Fruit fly (Drosophila melanogaster) whole organism, embryonic: ENCODE results near the gene CG5928.

Experiments
- CG1024 ChIP-seq: fragments of 200-800 bp; sonication (Bioruptor generic); IDR thresholded peaks from 2 replicates; pipeline ENCODE4 v1.3.6; 2022; ENCODE audit warnings: missing biosample characterization, missing genetic modification characterization
- CG10267 ChIP-seq: fragments of 200-800 bp; sonication (Bioruptor generic); optimal IDR thresholded peaks from 2 replicates; lab custom pipeline; 2018; ENCODE audit warnings: missing biosample characterization, mild to moderate bottlenecking, missing genetic modification characterization, moderate library complexity
- CG11093 ChIP-seq: fragments of 200-800 bp; sonication (Bioruptor generic); IDR thresholded peaks from 3 replicates; pipeline ENCODE4 v1.3.6; 2022; ENCODE audit warnings: missing biosample characterization, missing genetic modification characterization
- CG11560 ChIP-seq: fragments of 200-800 bp; sonication (Bioruptor generic); IDR thresholded peaks from 3 replicates; pipeline ENCODE4 v1.3.6; 2022; ENCODE audit warnings: missing biosample characterization, missing genetic modification characterization
- CG12391 ChIP-seq: fragments of 200-800 bp; sonication (Bioruptor generic); optimal IDR thresholded peaks from 3 replicates; lab custom pipeline; 2018; ENCODE audit warnings: missing biosample characterization, mild to moderate bottlenecking, missing genetic modification characterization, moderate library complexity
- CG12659 ChIP-seq: fragments of 200-800 bp; sonication (Bioruptor generic); optimal IDR thresholded peaks from 3 replicates; lab custom pipeline; 2017; ENCODE audit warnings: mild to moderate bottlenecking, missing biosample characterization, missing genetic modification reagents, missing genetic modification characterization
- CG12744 ChIP-seq: fragments of 200-800 bp; sonication (Bioruptor generic); optimal IDR thresholded peaks from 2 replicates; lab custom pipeline; 2016; ENCODE audit warnings: missing biosample characterization, missing genetic modification characterization
- CG14710 ChIP-seq: fragments of 200-800 bp; sonication (Bioruptor generic); optimal IDR thresholded peaks from 3 replicates; lab custom pipeline; 2019; ENCODE audit warnings: missing biosample characterization, mild to moderate bottlenecking, missing genetic modification characterization, moderate library complexity
- CG15601 ChIP-seq: fragments of 200-800 bp; sonication (Bioruptor generic); optimal IDR thresholded peaks from 3 replicates; lab custom pipeline; 2019; ENCODE audit warnings: missing biosample characterization, mild to moderate bottlenecking, missing genetic modification characterization, moderate library complexity
- CG17328 ChIP-seq: fragments of 200-800 bp; sonication (Bioruptor generic); IDR thresholded peaks from 2 replicates; pipeline ENCODE4 v1.3.6; 2022; ENCODE audit warnings: missing biosample characterization, missing genetic modification characterization
- CG17385 ChIP-seq: fragments of 200-800 bp; sonication (Bioruptor generic); optimal IDR thresholded peaks from 3 replicates; lab custom pipeline; 2018; ENCODE audit warnings: missing biosample characterization, mild to moderate bottlenecking, missing genetic modification characterization
- CG17568 ChIP-seq: fragments of 200-800 bp; sonication (Bioruptor generic); optimal IDR thresholded peaks from 2 replicates; lab custom pipeline; 2018; ENCODE audit warnings: missing biosample characterization, mild to moderate bottlenecking, missing genetic modification characterization, moderate library complexity
- CG2202 ChIP-seq: fragments of 200-800 bp; sonication (Bioruptor generic); optimal IDR thresholded peaks from 2 replicates; lab custom pipeline; 2018; ENCODE audit warnings: missing biosample characterization, mild to moderate bottlenecking, missing genetic modification characterization
- CG30403 ChIP-seq: fragments of 200-800 bp; sonication (Bioruptor generic); optimal IDR thresholded peaks from 3 replicates; lab custom pipeline; 2016; ENCODE audit warnings: missing biosample characterization, missing genetic modification characterization
- CG30431 ChIP-seq: fragments of 200-800 bp; sonication (Bioruptor generic); optimal IDR thresholded peaks from 2 replicates; lab custom pipeline; 2017; ENCODE audit warnings: missing biosample characterization, missing genetic modification characterization
- CG34376 ChIP-seq: fragments of 200-800 bp; sonication (Bioruptor generic); optimal IDR thresholded peaks from 2 replicates; lab custom pipeline; 2018; ENCODE audit warnings: missing biosample characterization, mild to moderate bottlenecking, missing genetic modification characterization
- CG34422 ChIP-seq: fragments of 200-800 bp; sonication (Bioruptor generic); IDR thresholded peaks from 3 replicates; pipeline ENCODE4 v1.3.6; 2022; ENCODE audit warnings: missing biosample characterization, missing genetic modification characterization
- CG3995 ChIP-seq: fragments of 200-800 bp; sonication (Bioruptor generic); optimal IDR thresholded peaks from 3 replicates; lab custom pipeline; 2016; ENCODE audit warnings: missing biosample characterization, missing genetic modification characterization
- CG6654 ChIP-seq: fragments of 200-800 bp; sonication (Bioruptor generic); optimal IDR thresholded peaks from 2 replicates; lab custom pipeline; 2017; ENCODE audit warnings: missing biosample characterization, mild to moderate bottlenecking, missing genetic modification characterization
- CG8089 ChIP-seq: fragments of 200-800 bp; sonication (Bioruptor generic); optimal IDR thresholded peaks from 3 replicates; lab custom pipeline; 2016; ENCODE audit warnings: missing biosample characterization, missing genetic modification characterization
- CG9437 ChIP-seq: fragments of 200-800 bp; sonication (Bioruptor generic); optimal IDR thresholded peaks from 2 replicates; lab custom pipeline; 2018; ENCODE audit warnings: missing biosample characterization, mild to moderate bottlenecking, missing genetic modification characterization
- Dfd ChIP-seq, 2 experiments: fragments of >200 bp; optimal IDR thresholded peaks; 2 replicates each; lab custom pipeline; 2017; ENCODE audit warnings: missing biosample characterization in 2 of 2, missing genetic modification characterization in 2 of 2
- Dip2 ChIP-seq: fragments of 200-800 bp; sonication (Bioruptor generic); IDR thresholded peaks from 2 replicates; pipeline ENCODE4 v1.3.6; 2022; ENCODE audit warnings: missing biosample characterization, missing genetic modification characterization
- ERR ChIP-seq: fragments of 200-800 bp; sonication (Bioruptor generic); optimal IDR thresholded peaks from 2 replicates; lab custom pipeline; 2016; ENCODE audit warnings: missing biosample characterization, missing genetic modification characterization
- HLH3B ChIP-seq: fragments of 200-800 bp; sonication (Bioruptor generic); IDR thresholded peaks from 2 replicates; pipeline ENCODE4 v1.3.6; 2022; ENCODE audit warnings: missing biosample characterization, missing genetic modification characterization
- Hmr ChIP-seq: fragments of 200-800 bp; sonication (Bioruptor generic); optimal IDR thresholded peaks from 3 replicates; lab custom pipeline; 2017; ENCODE audit warnings: mild to moderate bottlenecking, missing biosample characterization, missing genetic modification reagents, missing genetic modification characterization
- MESR4 ChIP-seq: fragments of 200-800 bp; sonication (Bioruptor generic); optimal IDR thresholded peaks from 2 replicates; lab custom pipeline; 2018; ENCODE audit warnings: missing biosample characterization, mild to moderate bottlenecking, missing genetic modification characterization, moderate library complexity
- Nf-YB ChIP-seq: fragments of 200-800 bp; sonication (Bioruptor generic); optimal IDR thresholded peaks from 3 replicates; lab custom pipeline; 2019; ENCODE audit warnings: missing biosample characterization, mild to moderate bottlenecking, missing genetic modification characterization, moderate library complexity
- Oaz ChIP-seq: fragments of 200-800 bp; sonication (Bioruptor generic); IDR thresholded peaks from 2 replicates; pipeline ENCODE4 v1.3.6; 2022; ENCODE audit warnings: missing biosample characterization, missing genetic modification characterization
- Oli ChIP-seq: fragments of 200-800 bp; sonication (Bioruptor generic); optimal IDR thresholded peaks from 2 replicates; lab custom pipeline; 2018; ENCODE audit warnings: missing biosample characterization, mild to moderate bottlenecking, missing genetic modification characterization, moderate library complexity
- Optix ChIP-seq: fragments of 200-800 bp; sonication (Bioruptor generic); IDR thresholded peaks from 3 replicates; pipeline ENCODE4 v1.3.6; 2022; ENCODE audit warnings: missing biosample characterization, missing genetic modification characterization
- Side ChIP-seq: fragments of 200-800 bp; sonication (Bioruptor generic); optimal IDR thresholded peaks from 2 replicates; lab custom pipeline; 2016; ENCODE audit warnings: missing biosample characterization, missing genetic modification characterization
- Taf1 ChIP-seq: fragments of 200-800 bp; sonication (Bioruptor generic); IDR thresholded peaks from 2 replicates; pipeline ENCODE4 v1.3.6; 2022; ENCODE audit warnings: missing biosample characterization, missing genetic modification characterization
- az2 ChIP-seq: fragments of 200-800 bp; sonication (Bioruptor generic); optimal IDR thresholded peaks from 3 replicates; lab custom pipeline; 2016; ENCODE audit warnings: missing biosample characterization, missing genetic modification characterization
- caup ChIP-seq: fragments of 200-800 bp; sonication (Bioruptor generic); optimal IDR thresholded peaks from 3 replicates; lab custom pipeline; 2017; ENCODE audit warnings: missing biosample characterization, mild to moderate bottlenecking, missing genetic modification characterization, moderate library complexity; ENCODE audit not compliant: severe bottlenecking
- croc ChIP-seq: fragments of 200-800 bp; sonication (Bioruptor generic); conservative IDR thresholded peaks from 3 replicates; pipeline ENCODE4 v1.3.6; 2022; ENCODE audit warnings: missing biosample characterization, missing genetic modification characterization
- eyg ChIP-seq: fragments of 200-800 bp; sonication (Bioruptor generic); optimal IDR thresholded peaks from 3 replicates; lab custom pipeline; 2016; ENCODE audit warnings: missing biosample characterization, missing genetic modification characterization
- fd96Cb ChIP-seq: fragments of 200-800 bp; sonication (Bioruptor generic); optimal IDR thresholded peaks from 2 replicates; lab custom pipeline; 2018; ENCODE audit warnings: missing biosample characterization, mild to moderate bottlenecking, missing genetic modification characterization, moderate library complexity
- gt ChIP-seq: fragments of 200-800 bp; sonication (Bioruptor generic); IDR thresholded peaks from 2 replicates; pipeline ENCODE4 v1.3.6; 2022; ENCODE audit warnings: missing biosample characterization, missing genetic modification characterization
- mirr ChIP-seq: fragments of 200-800 bp; sonication (Bioruptor generic); optimal IDR thresholded peaks from 3 replicates; lab custom pipeline; 2018; ENCODE audit warnings: missing biosample characterization, mild to moderate bottlenecking, missing genetic modification characterization
- mld ChIP-seq: fragments of 200-800 bp; sonication (Bioruptor generic); IDR thresholded peaks from 3 replicates; pipeline ENCODE4 v1.3.6; 2022; ENCODE audit warnings: missing biosample characterization, missing genetic modification characterization; ENCODE audit not compliant: partially characterized antibody
- nmo ChIP-seq: fragments of 200-800 bp; sonication (Bioruptor generic); optimal IDR thresholded peaks from 2 replicates; lab custom pipeline; 2018; ENCODE audit warnings: missing biosample characterization, mild to moderate bottlenecking, missing genetic modification characterization, moderate library complexity
- odd ChIP-seq: fragments of 200-800 bp; sonication (Bioruptor generic); optimal IDR thresholded peaks from 2 replicates; lab custom pipeline; 2017; ENCODE audit warnings: missing biosample characterization, mild to moderate bottlenecking, missing genetic modification characterization
- otp ChIP-seq: fragments of 200-800 bp; sonication (Bioruptor generic); IDR thresholded peaks from 3 replicates; pipeline ENCODE4, ENCODE4 v1.3.6; 2022; ENCODE audit warnings: missing biosample characterization, missing genetic modification characterization
- pfk ChIP-seq: fragments of 200-800 bp; sonication (Bioruptor generic); optimal IDR thresholded peaks from 2 replicates; lab custom pipeline; 2018; ENCODE audit warnings: missing biosample characterization, mild to moderate bottlenecking, missing genetic modification characterization, moderate library complexity
- salm ChIP-seq: fragments of 200-800 bp; sonication (Bioruptor generic); optimal IDR thresholded peaks from 2 replicates; lab custom pipeline; 2018; ENCODE audit warnings: missing biosample characterization, mild to moderate bottlenecking, missing genetic modification characterization
- sr ChIP-seq: fragments of 200-800 bp; sonication (Bioruptor generic); IDR thresholded peaks from 3 replicates; pipeline ENCODE4 v1.3.6; 2022; ENCODE audit warnings: missing biosample characterization, missing genetic modification characterization
- stwl ChIP-seq: fragments of 200-800 bp; sonication (Bioruptor generic); optimal IDR thresholded peaks from 3 replicates; lab custom pipeline; 2018; ENCODE audit warnings: missing biosample characterization, mild to moderate bottlenecking, missing genetic modification characterization, moderate library complexity
- toy ChIP-seq: fragments of 200-800 bp; sonication (Bioruptor generic); IDR thresholded peaks from 2 replicates; pipeline ENCODE4 v1.3.6; 2022; ENCODE audit warnings: missing biosample characterization, missing genetic modification characterization
- zen2 ChIP-seq: fragments of 200-800 bp; sonication (Bioruptor generic); IDR thresholded peaks from 3 replicates; pipeline ENCODE4 v1.3.6; 2022; ENCODE audit warnings: missing biosample characterization, missing genetic modification characterization; ENCODE audit not compliant: partially characterized antibody

Gene CG5928

dm6 chrX:6031692-6032091 is 36.1 kb upstream of the CG5928 start (continued):
- TF ChIP-seq Nf-YB (GFP tag; lab: Kevin White, UChicago): peak; percentile 40
- TF ChIP-seq CG30431: peak; percentile 64
- peak; percentile 65 for TF ChIP-seq salm
- TF ChIP-seq odd (GFP tag; lab: Kevin White, UChicago): peak; percentile 79
- TF ChIP-seq Optix: peak; percentile 73
- peak; percentile 38 for TF ChIP-seq CG34376
- no peak for TF ChIP-seq Dip2 (GFP tag; lab: Robert Waterston, UW)
- peak; percentile 59; the same call in 2 of the 3 replicates for TF ChIP-seq CG11093 (GFP tag; lab: Robert Waterston, UW)
- peak; percentile 75 for TF ChIP-seq fd96Cb
- peak; percentile 53 for TF ChIP-seq eyg (GFP tag; lab: Kevin White, UChicago)
- TF ChIP-seq zen2 (GFP tag; lab: Robert Waterston, UW): no peak
- peak; percentile 43 for TF ChIP-seq CG17568 (GFP tag; lab: Kevin White, UChicago)
- TF ChIP-seq Taf1: 0 out of 2 replicates have a peak, but pooled peaks have one; percentile 27
- peak; percentile 82 for TF ChIP-seq az2 (GFP tag; lab: Kevin White, UChicago)
- TF ChIP-seq ERR (GFP tag; lab: Kevin White, UChicago): peak; percentile 51
- TF ChIP-seq CG17328 (GFP tag; lab: Robert Waterston, UW): peak; percentile 90
- TF ChIP-seq CG14710 (tag; lab: Kevin White, UChicago): peak; percentile 78
- TF ChIP-seq nmo (GFP tag; lab: Kevin White, UChicago): peak; percentile 80
- TF ChIP-seq CG10267 (tag; lab: Kevin White, UChicago): peak; percentile 76
- TF ChIP-seq otp: peak; percentile 84
- no peak for TF ChIP-seq MESR4 (GFP tag; lab: Kevin White, UChicago)
- peak; percentile 81 for TF ChIP-seq CG12391 (tag; lab: Kevin White, UChicago)
- peak; percentile 64 for TF ChIP-seq CG2202 (tag; lab: Kevin White, UChicago)
- TF ChIP-seq CG30403 (GFP tag; lab: Kevin White, UChicago): peak; percentile 81
- TF ChIP-seq Side: peak; percentile 86
- no peak for TF ChIP-seq toy (GFP tag; lab: Robert Waterston, UW)
- peak; percentile 71 for TF ChIP-seq Oaz (GFP tag; lab: Robert Waterston, UW)
- TF ChIP-seq CG12744 (GFP tag; lab: Kevin White, UChicago): peak; percentile 17
- TF ChIP-seq pfk: no peak
- TF ChIP-seq sr (GFP tag; lab: Robert Waterston, UW): no peak
- peak; percentile 79 for TF ChIP-seq CG15601 (tag; lab: Kevin White, UChicago)
- peak; percentile 69 for TF ChIP-seq CG12659 (GFP tag; lab: Kevin White, UChicago)
- TF ChIP-seq CG1024 (GFP tag; lab: Robert Waterston, UW): peak; percentile 64
- TF ChIP-seq CG11560 (tag; lab: Robert Waterston, UW): 0 out of 3 replicates have a peak, but pooled peaks have one; percentile 59
- peak; percentile 79 for TF ChIP-seq Oli (tag; lab: Kevin White, UChicago)
- peak; percentile 85 for TF ChIP-seq HLH3B
- no peak for TF ChIP-seq mld
- peak; percentile 48 for TF ChIP-seq CG6654 (GFP tag; lab: Kevin White, UChicago)
- peak; percentile 70 for TF ChIP-seq CG17385 (GFP tag; lab: Kevin White, UChicago)
- TF ChIP-seq CG9437 (GFP tag; lab: Kevin White, UChicago): peak; percentile 40
- TF ChIP-seq croc (GFP tag; lab: Robert Waterston, UW): peak; percentile 77
- TF ChIP-seq Hmr (GFP tag; lab: Kevin White, UChicago): peak; percentile 76
- peak; percentile 9 for TF ChIP-seq mirr
- peak; percentile 67 for TF ChIP-seq CG8089 (GFP tag; lab: Kevin White, UChicago)
- 0 out of 2 replicates have a peak, but pooled peaks have one; percentile 25 for TF ChIP-seq gt
- TF ChIP-seq caup: peak; percentile 75
- TF ChIP-seq CG34422 (GFP tag; lab: Robert Waterston, UW): peak; percentile 82; the same call in 2 of the 3 replicates
- no peak for TF ChIP-seq stwl
- no peak for TF ChIP-seq Dfd (GFP tag; optimal IDR thresholded peaks at IDR 0.05; lab: Kevin White, UChicago)
- TF ChIP-seq CG3995 (GFP tag; lab: Kevin White, UChicago): no peak
